Worm (Caenorhabditis elegans) whole organism, L4 larva: ENCODE results near the gene Y48E1C.4.
A peak's percentile ranks its signal among the peaks of the same experiment; 100 is the strongest.

ENCODE experiments used
- D1046.2 ChIP-seq: fragments of 200-800 bp; sonication (Bioruptor generic); IDR thresholded peaks from 2 replicates; pipeline ENCODE4 v1.3.6; 2022; ENCODE audit warnings: missing genetic modification characterization, missing compliant biosample characterization
- R02D3.7 ChIP-seq: fragments of 150-350 bp; sonication (generic microtip); optimal IDR thresholded peaks from 3 replicates; lab custom pipeline; 2014; ENCODE audit warnings: missing biosample characterization, missing genetic modification characterization
- T26A8.4 ChIP-seq: fragments of 200-800 bp; sonication (Bioruptor generic); IDR thresholded peaks from 2 replicates; pipeline ENCODE4 v1.3.6; 2022; ENCODE audit warnings: missing genetic modification characterization, missing compliant biosample characterization
- Y48G9A.11 ChIP-seq: fragments of 200-800 bp; sonication (Bioruptor generic); IDR thresholded peaks from 2 replicates; pipeline ENCODE4 v1.3.6; 2022; ENCODE audit warnings: missing genetic modification reagents, missing genetic modification characterization, missing compliant biosample characterization
- aha-1 ChIP-seq: fragments of 150-350 bp; peaks from one replicate; lab custom pipeline; 2014; ENCODE audit warnings: missing biosample characterization, missing genetic modification characterization
- aly-2 ChIP-seq: sonication (generic microtip); optimal IDR thresholded peaks from 2 replicates; lab custom pipeline; 2018; ENCODE audit warnings: missing biosample characterization, missing genetic modification characterization
- ceh-28 ChIP-seq: fragments of 150-350 bp; optimal IDR thresholded peaks from 2 replicates; lab custom pipeline; 2014; ENCODE audit warnings: missing biosample characterization, missing genetic modification reagents, missing genetic modification characterization
- ceh-32 ChIP-seq: sonication (generic microtip); optimal IDR thresholded peaks from 2 replicates; lab custom pipeline; 2016; ENCODE audit warnings: mild to moderate bottlenecking, missing genetic modification characterization, missing compliant biosample characterization; ENCODE audit not compliant: poor library complexity
- ces-1 ChIP-seq: fragments of 150-350 bp; sonication (generic microtip); optimal IDR thresholded peaks from 4 replicates; lab custom pipeline; 2014; ENCODE audit warnings: missing biosample characterization, missing genetic modification reagents, missing genetic modification characterization
- ctbp-1 ChIP-seq: fragments of 200-800 bp; sonication (Bioruptor generic); IDR thresholded peaks from 2 replicates; pipeline ENCODE4 v1.3.6; 2022; ENCODE audit warnings: missing genetic modification reagents, missing genetic modification characterization, missing compliant biosample characterization
- daf-12 ChIP-seq: fragments of 150-350 bp; optimal IDR thresholded peaks from 2 replicates; lab custom pipeline; 2014; ENCODE audit warnings: missing biosample characterization, missing genetic modification reagents, missing genetic modification characterization
- daf-16 ChIP-seq, 3 experiments: sonication (generic microtip); optimal IDR thresholded peaks; 2 replicates each; lab custom pipeline; 2016 to 2017; ENCODE audit warnings: missing genetic modification characterization in 3 of 3, missing genetic modification reagents in 3 of 3, mild to moderate bottlenecking in 2 of 3, missing compliant biosample characterization in 2 of 3, missing biosample characterization in 1 of 3, moderate library complexity in 1 of 3
- dmd-6 ChIP-seq: fragments of 200-800 bp; sonication (Bioruptor generic); IDR thresholded peaks from 2 replicates; pipeline ENCODE4 v1.3.6; 2022; ENCODE audit warnings: missing genetic modification reagents, missing genetic modification characterization, missing compliant biosample characterization
- dpl-1 ChIP-seq: fragments of 150-350 bp; optimal IDR thresholded peaks from 2 replicates; lab custom pipeline; 2014; ENCODE audit warnings: missing biosample characterization, missing genetic modification reagents, missing genetic modification characterization
- duxl-1 ChIP-seq: sonication (generic microtip); optimal IDR thresholded peaks from 2 replicates; lab custom pipeline; 2016; ENCODE audit warnings: mild to moderate bottlenecking, missing genetic modification characterization, moderate library complexity, missing compliant biosample characterization; ENCODE audit not compliant: poor library complexity
- dve-1 ChIP-seq: sonication (generic microtip); optimal IDR thresholded peaks from 2 replicates; lab custom pipeline; 2017; ENCODE audit warnings: antibody characterized with exemption, mild to moderate bottlenecking, missing genetic modification characterization, missing compliant biosample characterization; ENCODE audit not compliant: insufficient read depth
- egl-27 ChIP-seq: sonication (generic microtip); optimal IDR thresholded peaks from 3 replicates; lab custom pipeline; 2017; ENCODE audit warnings: missing biosample characterization, missing genetic modification reagents, missing genetic modification characterization
- egl-43 ChIP-seq: fragments of 200-800 bp; sonication (Bioruptor generic); IDR thresholded peaks from 2 replicates; pipeline ENCODE4 v1.3.6; 2022; ENCODE audit warnings: missing genetic modification reagents, missing genetic modification characterization, missing compliant biosample characterization
- fkh-10 ChIP-seq: fragments of 150-350 bp; optimal IDR thresholded peaks from 2 replicates; lab custom pipeline; 2014; ENCODE audit warnings: missing biosample characterization, missing genetic modification reagents, missing genetic modification characterization
- hif-1 ChIP-seq, 2 experiments: sonication (generic microtip); optimal IDR thresholded peaks; 2 replicates each; lab custom pipeline; 2016 to 2017; ENCODE audit warnings: missing compliant biosample characterization in 2 of 2, missing genetic modification characterization in 2 of 2, missing genetic modification reagents in 2 of 2, missing genotype in 2 of 2, mild to moderate bottlenecking in 1 of 2
- hmg-1.1 ChIP-seq: fragments of 200-800 bp; sonication (Bioruptor generic); IDR thresholded peaks from 2 replicates; pipeline ENCODE4 v1.3.6; 2022; ENCODE audit warnings: missing genetic modification reagents, missing genetic modification characterization, missing compliant biosample characterization
- jun-1 ChIP-seq: fragments of 150-350 bp; optimal IDR thresholded peaks from 2 replicates; lab custom pipeline; 2014; ENCODE audit warnings: missing biosample characterization, missing genetic modification reagents, missing genetic modification characterization
- lim-7 ChIP-seq: fragments of 200-800 bp; sonication (Bioruptor generic); IDR thresholded peaks from 2 replicates; pipeline ENCODE4 v1.3.6; 2022; ENCODE audit warnings: missing genetic modification characterization, missing compliant biosample characterization
- lin-13 ChIP-seq: fragments of 150-350 bp; optimal IDR thresholded peaks from 2 replicates; lab custom pipeline; 2014; ENCODE audit warnings: missing biosample characterization, missing genetic modification reagents, missing genetic modification characterization
- lir-3 ChIP-seq: sonication (generic microtip); optimal IDR thresholded peaks from 2 replicates; lab custom pipeline; 2016; ENCODE audit warnings: mild to moderate bottlenecking, missing genetic modification characterization, missing compliant biosample characterization
- lsy-2 ChIP-seq, 2 experiments: fragments of 150-350 bp in 1 of 2; sonication (generic microtip) in 1 of 2; optimal IDR thresholded peaks; 2 replicates each; lab custom pipeline; 2014 to 2017; ENCODE audit warnings: missing biosample characterization in 2 of 2, missing genetic modification characterization in 2 of 2
- madf-9 ChIP-seq: fragments of 200-800 bp; sonication (Bioruptor generic); conservative IDR thresholded peaks from 2 replicates; pipeline ENCODE4 v1.3.6; 2022; ENCODE audit warnings: missing genetic modification reagents, missing genetic modification characterization, missing compliant biosample characterization
- mdl-1 ChIP-seq, 2 experiments: fragments of 150-350 bp in 1 of 2; sonication (generic microtip) in 1 of 2; optimal IDR thresholded peaks; 2 replicates each; lab custom pipeline; 2014 to 2017; ENCODE audit warnings: missing biosample characterization in 2 of 2, missing genetic modification characterization in 2 of 2
- mdt-29 ChIP-seq: fragments of 200-800 bp; sonication (Bioruptor generic); IDR thresholded peaks from 2 replicates; pipeline ENCODE4 v1.3.6; 2022; ENCODE audit warnings: missing genetic modification reagents, missing genetic modification characterization, missing compliant biosample characterization
- mxl-3 ChIP-seq: fragments of 200-800 bp; sonication (Bioruptor generic); optimal IDR thresholded peaks from 2 replicates; lab custom pipeline; 2018; ENCODE audit warnings: mild to moderate bottlenecking, missing genetic modification characterization, missing compliant biosample characterization
- nhr-11 ChIP-seq: fragments of 150-350 bp; optimal IDR thresholded peaks from 2 replicates; lab custom pipeline; 2014; ENCODE audit warnings: missing biosample characterization, missing genetic modification characterization
- nhr-111 ChIP-seq: fragments of 200-800 bp; sonication (Bioruptor generic); optimal IDR thresholded peaks from 2 replicates; lab custom pipeline; 2018; ENCODE audit warnings: mild to moderate bottlenecking, missing genetic modification characterization, missing compliant biosample characterization
- nhr-25 ChIP-seq: sonication (generic microtip); optimal IDR thresholded peaks from 2 replicates; lab custom pipeline; 2017; ENCODE audit warnings: missing genetic modification characterization, mild to moderate bottlenecking, missing compliant biosample characterization, antibody characterized with exemption, moderate library complexity, borderline replicate concordance; ENCODE audit not compliant: insufficient read depth
- nhr-28 ChIP-seq: fragments of 150-350 bp; optimal IDR thresholded peaks from 2 replicates; lab custom pipeline; 2014; ENCODE audit warnings: missing biosample characterization, missing genetic modification characterization
- nhr-6 ChIP-seq: fragments of 150-350 bp; optimal IDR thresholded peaks from 2 replicates; lab custom pipeline; 2014; ENCODE audit warnings: missing biosample characterization, missing genetic modification characterization
- nhr-77 ChIP-seq: fragments of 150-350 bp; optimal IDR thresholded peaks from 2 replicates; lab custom pipeline; 2014; ENCODE audit warnings: missing biosample characterization, missing genetic modification characterization
- rbr-2 ChIP-seq: sonication (generic microtip); optimal IDR thresholded peaks from 2 replicates; lab custom pipeline; 2016; ENCODE audit warnings: missing genotype, missing genetic modification characterization, missing compliant biosample characterization
- sdz-12 ChIP-seq: fragments of 200-800 bp; sonication (Bioruptor generic); optimal IDR thresholded peaks from 2 replicates; lab custom pipeline; 2018; ENCODE audit warnings: mild to moderate bottlenecking, missing genetic modification characterization, missing compliant biosample characterization
- set-16 ChIP-seq: fragments of 200-800 bp; sonication (Bioruptor generic); IDR thresholded peaks from 2 replicates; pipeline ENCODE4 v1.3.6; 2022; ENCODE audit warnings: missing genetic modification reagents, missing genetic modification characterization, missing compliant biosample characterization
- spr-1 ChIP-seq: sonication (generic microtip); optimal IDR thresholded peaks from 2 replicates; lab custom pipeline; 2016; ENCODE audit warnings: mild to moderate bottlenecking, missing genetic modification characterization, missing compliant biosample characterization
- spr-3 ChIP-seq: fragments of 200-800 bp; sonication (Bioruptor generic); optimal IDR thresholded peaks from 2 replicates; lab custom pipeline; 2018; ENCODE audit warnings: mild to moderate bottlenecking, missing genetic modification characterization, missing compliant biosample characterization
- tra-1 ChIP-seq: fragments of 200-800 bp; sonication (Bioruptor generic); IDR thresholded peaks from 2 replicates; pipeline ENCODE4 v1.3.6; 2022; ENCODE audit warnings: missing genetic modification reagents, missing genetic modification characterization, missing compliant biosample characterization
- unc-62 ChIP-seq, 3 experiments: fragments of 150-350 bp in 1 of 3; sonication (generic microtip); optimal IDR thresholded peaks in 2 of 3; peaks in 1 of 3; 1 replicate in 1 of 3; 2 replicates in 2 of 3; lab custom pipeline; 2014 to 2017; ENCODE audit warnings: missing biosample characterization in 3 of 3, missing genetic modification characterization in 3 of 3, missing genetic modification reagents in 3 of 3, missing genotype in 1 of 3
- vab-7 ChIP-seq: fragments of 200-800 bp; sonication (Bioruptor generic); IDR thresholded peaks from 2 replicates; pipeline ENCODE4 v1.3.6; 2022; ENCODE audit warnings: missing genetic modification reagents, missing genetic modification characterization, missing compliant biosample characterization
- zfp-3 ChIP-seq: fragments of 200-800 bp; sonication (Bioruptor generic); conservative IDR thresholded peaks from 2 replicates; pipeline ENCODE4 v1.3.6; 2022; ENCODE audit warnings: missing genetic modification reagents, missing genetic modification characterization, missing compliant biosample characterization
- zip-11 ChIP-seq: fragments of 200-800 bp; sonication (Bioruptor generic); IDR thresholded peaks from 2 replicates; pipeline ENCODE4 v1.3.6; 2022; ENCODE audit warnings: missing genetic modification characterization, missing compliant biosample characterization

Gene Y48E1C.4

ce11 chrII:13456622-13457021 is 20.0 kb upstream of the Y48E1C.4 start (continued):
- TF ChIP-seq egl-27 (tag; lab: Kevin White, UChicago) (no peak), daf-16 (GFP tag; optimal IDR thresholded peaks at IDR 0.05; lab: Kevin White, UChicago) (no peak), daf-16 (tag; optimal IDR thresholded peaks at IDR 0.05; lab: Kevin White, UChicago) (peak; percentile 19), mdl-1 (tag; optimal IDR thresholded peaks at IDR 0.05; lab: Kevin White, UChicago) (no peak), vab-7 (GFP tag; lab: Robert Waterston, UW) (no peak), lin-13 (GFP tag; lab: Kevin White, UChicago) (peak; percentile 42), mxl-3 (GFP tag; lab: Kevin White, UChicago) (peak; percentile 38), aha-1 (tag; lab: Kevin White, UChicago) (peak; percentile 69), Y48G9A.11 (no peak), lim-7 (0 out of 2 replicates have a peak, but pooled peaks have one; percentile 50), dmd-6 (peak; percentile 41; the same call in 1 of the 2 replicates), lir-3 (tag; lab: Kevin White, UChicago) (no peak), nhr-6 (no peak), nhr-28 (tag; lab: Kevin White, UChicago) (peak; percentile 45), hmg-1.1 (GFP tag; lab: Robert Waterston, UW) (peak; percentile 59; the same call in 1 of the 2 replicates)
- TF ChIP-seq, all 104 proteins: peak for 15

- no peak for TF ChIP-seq spr-3 (GFP tag; lab: Kevin White, UChicago)
- no peak for TF ChIP-seq duxl-1 (tag; lab: Kevin White, UChicago)
- no peak for TF ChIP-seq hmg-1.1 (GFP tag; lab: Robert Waterston, UW)
- no peak for TF ChIP-seq D1046.2
- TF ChIP-seq mdt-29 (GFP tag; lab: Robert Waterston, UW) = no peak
- TF ChIP-seq sdz-12 (GFP tag; lab: Kevin White, UChicago) = no peak
- TF ChIP-seq ceh-28 = peak; percentile 86
- no peak for TF ChIP-seq T26A8.4 (GFP tag; lab: Robert Waterston, UW)
- TF ChIP-seq aha-1 (tag; lab: Kevin White, UChicago) = peak; percentile 15
- TF ChIP-seq ctbp-1 = no peak
- no peak for TF ChIP-seq aly-2 (tag; lab: Kevin White, UChicago)
- TF ChIP-seq rbr-2 (tag; lab: Kevin White, UChicago) = no peak
- no peak for TF ChIP-seq ceh-32
- no peak for TF ChIP-seq hif-1 (tag; optimal IDR thresholded peaks at IDR 0.05; lab: Kevin White, UChicago)
- TF ChIP-seq R02D3.7 (tag; lab: Kevin White, UChicago) = no peak
- TF ChIP-seq nhr-11 (tag; lab: Kevin White, UChicago) = no peak
Measured at ce11 chrII:13454839-13455238, 18.2 kb upstream of the Y48E1C.4 start.

- TF ChIP-seq daf-12 (tag; lab: Kevin White, UChicago) (no peak), egl-43 (0 out of 2 replicates have a peak, but pooled peaks have one; percentile 7), set-16 (GFP tag; lab: Robert Waterston, UW) (peak; percentile 92)
Measured at ce11 chrII:13451321-13451720, 14.7 kb upstream of the Y48E1C.4 start.

- TF ChIP-seq tra-1 (GFP tag; lab: Robert Waterston, UW) (no peak), madf-9 (GFP tag; lab: Robert Waterston, UW) (no peak), T26A8.4 (GFP tag; lab: Robert Waterston, UW) (peak; percentile 72), nhr-111 (GFP tag; lab: Kevin White, UChicago) (no peak), jun-1 (tag; lab: Kevin White, UChicago) (no peak), nhr-25 (tag; lab: Kevin White, UChicago) (peak; percentile 42), zfp-3 (no peak), zip-11 (GFP tag; lab: Robert Waterston, UW) (no peak), lsy-2 (tag; optimal IDR thresholded peaks at IDR 0.05; lab: Kevin White, UChicago) (peak; percentile 55 to 92), ces-1 (GFP tag; lab: Kevin White, UChicago) (no peak), unc-62 (GFP tag; optimal IDR thresholded peaks at IDR 0.05 in 1 of 2; lab: Kevin White, UChicago) (no peak), unc-62 (tag; optimal IDR thresholded peaks at IDR 0.05; lab: Kevin White, UChicago) (no peak), spr-1 (tag; lab: Kevin White, UChicago) (no peak), nhr-77 (tag; lab: Kevin White, UChicago) (peak; percentile 89), dpl-1 (GFP tag; lab: Kevin White, UChicago) (peak; percentile 69), fkh-10 (GFP tag; lab: Kevin White, UChicago) (peak; percentile 80), dve-1 (tag; lab: Kevin White, UChicago) (peak; percentile 89)
Measured at ce11 chrII:13447668-13448067, 11.0 kb upstream of the Y48E1C.4 start.
